Worm (Caenorhabditis elegans) whole organism, L2 larva: ENCODE measurements around the gene npax-1.

Experiments
- C34F6.9 ChIP-seq: fragments of 150-350 bp; optimal IDR thresholded peaks from 2 replicates; lab custom pipeline; 2014; ENCODE audit warnings: missing biosample characterization, missing genetic modification characterization
- F13H6.1 ChIP-seq: sonication (generic microtip); optimal IDR thresholded peaks from 2 replicates; lab custom pipeline; 2016; ENCODE audit warnings: missing genetic modification characterization, missing compliant biosample characterization
- R02D3.7 ChIP-seq: fragments of 150-350 bp; optimal IDR thresholded peaks from 2 replicates; lab custom pipeline; 2014; ENCODE audit warnings: missing biosample characterization, missing genetic modification characterization
- Y55F3AM.14 ChIP-seq: fragments of 200-800 bp; sonication (Bioruptor generic); optimal IDR thresholded peaks from 2 replicates; lab custom pipeline; 2018; ENCODE audit warnings: mild to moderate bottlenecking, missing genetic modification characterization, missing compliant biosample characterization
- ZK546.5 ChIP-seq: sonication (generic microtip); optimal IDR thresholded peaks from 2 replicates; lab custom pipeline; 2017; ENCODE audit warnings: missing biosample characterization, missing genetic modification characterization
- alr-1 ChIP-seq: fragments of 150-350 bp; optimal IDR thresholded peaks from 2 replicates; lab custom pipeline; 2014; ENCODE audit warnings: missing biosample characterization, missing genetic modification characterization
- aly-2 ChIP-seq: fragments of 150-350 bp; optimal IDR thresholded peaks from 2 replicates; lab custom pipeline; 2014; ENCODE audit warnings: missing biosample characterization, missing genetic modification characterization
- ama-1 ChIP-seq: fragments of 150-350 bp; optimal IDR thresholded peaks from 2 replicates; lab custom pipeline; 2018; ENCODE audit warnings: inconsistent platforms
- blmp-1 ChIP-seq: sonication (generic microtip); optimal IDR thresholded peaks from 2 replicates; lab custom pipeline; 2017; ENCODE audit warnings: missing genetic modification characterization, mild to moderate bottlenecking, missing compliant biosample characterization, antibody characterized with exemption, moderate library complexity; ENCODE audit not compliant: insufficient read depth
- ceh-16 ChIP-seq: fragments of 150-350 bp; optimal IDR thresholded peaks from 2 replicates; lab custom pipeline; 2014; ENCODE audit warnings: missing biosample characterization, missing genetic modification characterization
- ceh-82 ChIP-seq: fragments of 150-350 bp; optimal IDR thresholded peaks from 2 replicates; lab custom pipeline; 2014; ENCODE audit warnings: missing biosample characterization, missing genetic modification characterization
- crh-2 ChIP-seq: sonication (generic microtip); optimal IDR thresholded peaks from 2 replicates; lab custom pipeline; 2017; ENCODE audit warnings: missing biosample characterization, missing genetic modification characterization
- dmd-4 ChIP-seq: sonication (generic microtip); optimal IDR thresholded peaks from 2 replicates; lab custom pipeline; 2017; ENCODE audit warnings: missing biosample characterization, missing genetic modification characterization
- egl-27 ChIP-seq: sonication (generic microtip); optimal IDR thresholded peaks from 3 replicates; lab custom pipeline; 2017; ENCODE audit warnings: missing biosample characterization, missing genetic modification reagents, missing genetic modification characterization
- elt-1 ChIP-seq: fragments of 150-350 bp; optimal IDR thresholded peaks from 2 replicates; lab custom pipeline; 2014; ENCODE audit warnings: missing biosample characterization, missing genetic modification characterization
- elt-3 ChIP-seq: sonication (generic microtip); optimal IDR thresholded peaks from 2 replicates; lab custom pipeline; 2017; ENCODE audit warnings: missing biosample characterization, missing genetic modification characterization
- fos-1 ChIP-seq: fragments of 150-350 bp; optimal IDR thresholded peaks from 2 replicates; lab custom pipeline; 2014; ENCODE audit warnings: missing biosample characterization, missing genetic modification characterization
- gmeb-1 ChIP-seq: fragments of 150-350 bp; optimal IDR thresholded peaks from 2 replicates; lab custom pipeline; 2014; ENCODE audit warnings: missing biosample characterization, missing genetic modification characterization
- lin-11 ChIP-seq: fragments of 150-350 bp; sonication (generic microtip); optimal IDR thresholded peaks from 2 replicates; lab custom pipeline; 2014; ENCODE audit warnings: missing biosample characterization, missing genetic modification characterization, inconsistent platforms, mixed read lengths
- lin-13 ChIP-seq: fragments of 150-350 bp; optimal IDR thresholded peaks from 2 replicates; lab custom pipeline; 2014; ENCODE audit warnings: missing biosample characterization, missing genetic modification reagents, missing genetic modification characterization
- lin-39 ChIP-seq: fragments of 150-350 bp; optimal IDR thresholded peaks from 2 replicates; lab custom pipeline; 2014; ENCODE audit warnings: missing biosample characterization, missing genetic modification reagents, missing genetic modification characterization
- lsy-2 ChIP-seq, 2 experiments: fragments of 150-350 bp in 1 of 2; sonication (generic microtip) in 1 of 2; optimal IDR thresholded peaks; 2 replicates each; lab custom pipeline; 2014 to 2017; ENCODE audit warnings: missing biosample characterization in 2 of 2, missing genetic modification characterization in 2 of 2
- mab-5 ChIP-seq: fragments of 150-350 bp; optimal IDR thresholded peaks from 2 replicates; lab custom pipeline; 2014; ENCODE audit warnings: missing biosample characterization, missing genetic modification characterization
- mbf-1 ChIP-seq: sonication (generic microtip); optimal IDR thresholded peaks from 2 replicates; lab custom pipeline; 2017; ENCODE audit warnings: missing biosample characterization, missing genetic modification characterization
- mdl-1 ChIP-seq, 2 experiments: fragments of 150-350 bp in 1 of 2; sonication (generic microtip) in 1 of 2; optimal IDR thresholded peaks; 2 replicates each; lab custom pipeline; 2017; ENCODE audit warnings: missing biosample characterization in 2 of 2, missing genetic modification characterization in 2 of 2
- nhr-10 ChIP-seq: sonication (generic microtip); optimal IDR thresholded peaks from 2 replicates; lab custom pipeline; 2017; ENCODE audit warnings: missing biosample characterization, missing genetic modification characterization
- nhr-11 ChIP-seq: fragments of 150-350 bp; optimal IDR thresholded peaks from 2 replicates; lab custom pipeline; 2014; ENCODE audit warnings: missing biosample characterization, missing genetic modification characterization
- nhr-12 ChIP-seq: fragments of 150-350 bp; optimal IDR thresholded peaks from 2 replicates; lab custom pipeline; 2014; ENCODE audit warnings: missing biosample characterization, missing genetic modification characterization
- nhr-129 ChIP-seq: fragments of 150-350 bp; optimal IDR thresholded peaks from 2 replicates; lab custom pipeline; 2014; ENCODE audit warnings: missing biosample characterization, missing genetic modification characterization
- nhr-21 ChIP-seq: fragments of 150-350 bp; optimal IDR thresholded peaks from 2 replicates; lab custom pipeline; 2014; ENCODE audit warnings: missing biosample characterization, missing genetic modification characterization
- nhr-23 ChIP-seq: fragments of 150-350 bp; optimal IDR thresholded peaks from 2 replicates; lab custom pipeline; 2014; ENCODE audit warnings: missing biosample characterization, missing genetic modification reagents, missing genetic modification characterization
- nhr-237 ChIP-seq: fragments of 150-350 bp; optimal IDR thresholded peaks from 2 replicates; lab custom pipeline; 2014; ENCODE audit warnings: missing biosample characterization, missing genetic modification characterization
- nhr-25 ChIP-seq: fragments of 150-350 bp; sonication (generic microtip); optimal IDR thresholded peaks from 3 replicates; lab custom pipeline; 2014; ENCODE audit warnings: missing biosample characterization, missing genetic modification characterization
- nhr-6 ChIP-seq: fragments of 150-350 bp; optimal IDR thresholded peaks from 2 replicates; lab custom pipeline; 2014; ENCODE audit warnings: missing biosample characterization, missing genetic modification characterization
- nhr-77 ChIP-seq: fragments of 150-350 bp; optimal IDR thresholded peaks from 2 replicates; lab custom pipeline; 2014; ENCODE audit warnings: missing biosample characterization, missing genetic modification characterization
- peb-1 ChIP-seq: fragments of 150-350 bp; optimal IDR thresholded peaks from 2 replicates; lab custom pipeline; 2014; ENCODE audit warnings: missing biosample characterization, missing genetic modification characterization
- sem-4 ChIP-seq: fragments of 150-350 bp; optimal IDR thresholded peaks from 2 replicates; lab custom pipeline; 2014; ENCODE audit warnings: missing biosample characterization, missing genetic modification reagents, missing genetic modification characterization
- skn-1 ChIP-seq: sonication (generic microtip); optimal IDR thresholded peaks from 2 replicates; lab custom pipeline; 2017; ENCODE audit warnings: missing biosample characterization, missing genetic modification characterization
- sma-3 ChIP-seq: sonication (generic microtip); optimal IDR thresholded peaks from 2 replicates; lab custom pipeline; 2016; ENCODE audit warnings: missing genetic modification reagents, missing genetic modification characterization, missing compliant biosample characterization
- sma-9 ChIP-seq, 2 experiments: fragments of 150-350 bp in 1 of 2; sonication (generic microtip) in 1 of 2; optimal IDR thresholded peaks; 2 replicates each; lab custom pipeline; 2014 to 2016; ENCODE audit warnings: missing genetic modification characterization in 2 of 2, mild to moderate bottlenecking in 1 of 2, missing biosample characterization in 1 of 2, missing compliant biosample characterization in 1 of 2, missing genetic modification reagents in 1 of 2, moderate library complexity in 1 of 2
- snpc-4 ChIP-seq: fragments of 150-350 bp; optimal IDR thresholded peaks from 2 replicates; lab custom pipeline; 2014; ENCODE audit warnings: missing biosample characterization, missing genetic modification characterization
- unc-39 ChIP-seq: fragments of 150-350 bp; optimal IDR thresholded peaks from 2 replicates; lab custom pipeline; 2014; ENCODE audit warnings: missing biosample characterization, missing genetic modification characterization
- unc-55 ChIP-seq: fragments of 150-350 bp; sonication (generic microtip); optimal IDR thresholded peaks from 3 replicates; lab custom pipeline; 2014; ENCODE audit warnings: missing biosample characterization, missing genetic modification reagents, missing genetic modification characterization
- unc-62 ChIP-seq: fragments of 150-350 bp; optimal IDR thresholded peaks from 2 replicates; lab custom pipeline; 2014; ENCODE audit warnings: missing biosample characterization, missing genetic modification reagents, missing genetic modification characterization
- zag-1 ChIP-seq: fragments of 150-350 bp; optimal IDR thresholded peaks from 2 replicates; lab custom pipeline; 2014; ENCODE audit warnings: missing biosample characterization, missing genetic modification characterization
- ztf-1 ChIP-seq: fragments of 200-800 bp; sonication (Bioruptor generic); conservative IDR thresholded peaks from 2 replicates; pipeline ENCODE4 v1.3.6; 2022; ENCODE audit warnings: missing genetic modification characterization, missing compliant biosample characterization
- ztf-11 ChIP-seq: sonication (generic microtip); optimal IDR thresholded peaks from 2 replicates; lab custom pipeline; 2017; ENCODE audit warnings: missing biosample characterization, missing genetic modification characterization
- ztf-4 ChIP-seq: fragments of 150-350 bp; optimal IDR thresholded peaks from 2 replicates; lab custom pipeline; 2014; ENCODE audit warnings: missing biosample characterization, missing genetic modification characterization

The npax-1 gene

ce11 chrII:7342884-7343283 is 11.8 kb upstream of the npax-1 start:
- TF ChIP-seq elt-1 (tag; lab: Kevin White, UChicago) (no peak), sma-3 (peak; percentile 49), nhr-25 (tag; lab: Kevin White, UChicago) (peak; percentile 33), F13H6.1 (tag; lab: Kevin White, UChicago) (no peak), lin-13 (GFP tag; lab: Kevin White, UChicago) (no peak), crh-2 (tag; lab: Kevin White, UChicago) (peak; percentile 40), mdl-1 (tag; optimal IDR thresholded peaks at IDR 0.05; lab: Kevin White, UChicago) (peak in 1 of 2 experiments; percentile 82), ztf-11 (tag; lab: Kevin White, UChicago) (no peak), zag-1 (tag; lab: Kevin White, UChicago) (no peak), skn-1 (tag; lab: Kevin White, UChicago) (no peak), unc-39 (tag; lab: Kevin White, UChicago) (no peak), nhr-12 (tag; lab: Kevin White, UChicago) (no peak), unc-55 (GFP tag; lab: Kevin White, UChicago) (no peak), lin-39 (no peak), elt-3 (tag; lab: Kevin White, UChicago) (no peak), unc-62 (GFP tag; lab: Kevin White, UChicago) (no peak), ztf-4 (tag; lab: Kevin White, UChicago) (no peak), lin-11 (no peak), sma-9 (GFP tag; optimal IDR thresholded peaks at IDR 0.05; lab: Kevin White, UChicago) (peak; percentile 80), sma-9 (tag; optimal IDR thresholded peaks at IDR 0.05; lab: Kevin White, UChicago) (no peak), snpc-4 (tag; lab: Kevin White, UChicago) (no peak), nhr-23 (tag; lab: Kevin White, UChicago) (no peak), alr-1 (no peak), mab-5 (tag; lab: Kevin White, UChicago) (no peak), gmeb-1 (tag; lab: Kevin White, UChicago) (peak; percentile 23), nhr-21 (tag; lab: Kevin White, UChicago) (no peak), R02D3.7 (tag; lab: Kevin White, UChicago) (no peak), ama-1 (lab: Kevin White, UChicago) (peak; percentile 60), dmd-4 (tag; lab: Kevin White, UChicago) (no peak), nhr-11 (no peak), lsy-2 (tag; optimal IDR thresholded peaks at IDR 0.05; lab: Kevin White, UChicago) (no peak), egl-27 (tag; lab: Kevin White, UChicago) (no peak), C34F6.9 (no peak), nhr-6 (tag; lab: Kevin White, UChicago) (no peak), nhr-237 (tag; lab: Kevin White, UChicago) (no peak), ztf-1 (GFP tag; lab: Robert Waterston, UW) (no peak), nhr-10 (no peak), ZK546.5 (tag; lab: Kevin White, UChicago) (no peak), aly-2 (tag; lab: Kevin White, UChicago) (no peak), nhr-77 (no peak), Y55F3AM.14 (GFP tag; lab: Kevin White, UChicago) (no peak), nhr-129 (peak; percentile 38), ceh-82 (tag; lab: Kevin White, UChicago) (no peak), fos-1 (tag; lab: Kevin White, UChicago) (no peak), mbf-1 (tag; lab: Kevin White, UChicago) (no peak), peb-1 (tag; lab: Kevin White, UChicago) (no peak), blmp-1 (tag; lab: Kevin White, UChicago) (peak; percentile 68), sem-4 (no peak), ceh-16 (tag; lab: Kevin White, UChicago) (no peak)
